Worm (Caenorhabditis elegans): ENCODE results near the gene col-135.

DNA sequence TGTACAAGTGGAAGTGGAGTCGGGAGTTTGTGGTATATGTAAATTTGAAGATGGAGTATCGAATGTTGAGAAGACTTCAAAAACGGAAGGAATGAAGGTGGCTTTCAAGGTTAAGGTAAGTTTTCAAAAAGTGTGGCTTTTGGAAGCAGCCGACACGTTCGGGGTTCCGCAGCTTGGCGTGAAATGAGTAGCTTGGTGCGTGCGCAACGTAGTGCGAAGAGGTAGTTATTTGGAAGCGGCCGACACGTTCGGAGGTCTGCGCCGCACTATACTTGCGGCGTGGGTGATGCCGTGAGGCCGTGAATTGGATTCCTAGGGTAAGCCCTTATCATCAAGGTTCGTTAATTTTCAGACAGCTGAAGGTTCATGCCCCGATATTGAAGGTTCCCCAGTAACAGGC lies 10.9 kb downstream of the col-135 start, which contains the start of gene clec-189:
- no peak for TF ChIP-seq ref-1 (GFP tag; conservative IDR thresholded peaks at IDR 0.05)
- no peak for TF ChIP-seq T22C8.4 (GFP tag; IDR thresholded peaks at IDR 0.05)
- TF ChIP-seq med-1 (GFP tag; optimal IDR thresholded peaks at IDR 0.05; ENCODE audit: insufficient read depth): no peak
- no peak for TF ChIP-seq ztf-23 (GFP tag; IDR thresholded peaks at IDR 0.05)
- no peak for TF ChIP-seq cog-1 (tag; optimal IDR thresholded peaks at IDR 0.05)
- no peak for TF ChIP-seq klf-2 (GFP tag; conservative IDR thresholded peaks at IDR 0.05)

Data from whole organism, midembryonic.